Fruit fly (Drosophila melanogaster) S2 (cell line): ENCODE measurements around the gene GstO2.

ENCODE experiments used
- CG8478 ChIP-seq: fragments of >200 bp; optimal IDR thresholded peaks from 2 replicates; lab custom pipeline; 2018
- CTCF ChIP-seq, 2 experiments: fragments of >200 bp; optimal IDR thresholded peaks; 2 replicates each; lab custom pipeline; 2018

DNA sequence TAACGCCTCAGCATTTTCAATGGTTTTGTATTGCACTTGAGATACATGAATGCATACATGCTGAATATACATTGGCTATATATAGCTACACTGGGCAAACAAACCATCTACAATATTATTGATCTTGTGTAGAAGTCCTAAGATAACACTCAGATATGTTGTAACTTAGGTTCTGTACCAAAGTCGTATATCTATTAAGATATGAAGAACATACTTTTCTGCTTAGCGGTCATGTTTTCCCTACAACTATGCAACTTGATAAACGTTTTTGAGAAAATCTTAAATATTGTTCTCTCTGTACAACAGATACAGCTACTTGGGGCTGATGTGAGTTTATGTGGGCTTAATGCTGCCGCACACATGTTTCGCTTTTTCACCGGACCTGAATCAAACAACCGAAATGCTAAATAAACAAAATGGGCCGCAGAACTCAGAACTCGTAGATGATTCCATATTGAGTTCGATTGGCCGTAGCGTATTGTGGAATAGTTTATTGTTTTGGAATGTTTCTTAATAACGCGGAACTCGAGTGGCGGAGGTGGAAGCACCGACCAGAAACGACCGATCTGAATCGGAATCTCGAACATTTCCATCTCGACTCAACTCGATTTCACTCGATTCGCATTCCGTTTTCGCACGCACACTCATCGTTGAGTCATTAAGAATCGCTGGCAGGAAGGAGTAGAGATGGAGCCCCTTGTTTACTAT, 26.0 kb upstream of the GstO2 start:
- TF ChIP-seq CG8478 (no peak), CTCF (optimal IDR thresholded peaks at IDR 0.05; lab: Kevin White, UChicago) (no peak)
